Fruit fly (Drosophila melanogaster) Kc167 (cell line): ENCODE data around the gene Mis12.

Source experiments
- Myc ChIP-seq: fragments of >200 bp; optimal IDR thresholded peaks from 2 replicates; lab custom pipeline; 2017; ENCODE audit warnings: missing external identifiers
- Sin3A ChIP-seq: fragments of >200 bp; optimal IDR thresholded peaks from 2 replicates; lab custom pipeline; 2018; ENCODE audit warnings: missing external identifiers
- h ChIP-seq: fragments of >200 bp; optimal IDR thresholded peaks from 3 replicates; lab custom pipeline; 2018; ENCODE audit warnings: missing external identifiers
- insv ChIP-seq: fragments of >200 bp; optimal IDR thresholded peaks from 3 replicates; lab custom pipeline; 2018; ENCODE audit warnings: missing external identifiers
- psq ChIP-seq: fragments of >200 bp; optimal IDR thresholded peaks from 2 replicates; lab custom pipeline; 2017; ENCODE audit warnings: missing external identifiers
- ttk ChIP-seq: sonication (Bioruptor generic); optimal IDR thresholded peaks from 2 replicates; lab custom pipeline; 2017; ENCODE audit warnings: missing external identifiers

Gene Mis12

DNA sequence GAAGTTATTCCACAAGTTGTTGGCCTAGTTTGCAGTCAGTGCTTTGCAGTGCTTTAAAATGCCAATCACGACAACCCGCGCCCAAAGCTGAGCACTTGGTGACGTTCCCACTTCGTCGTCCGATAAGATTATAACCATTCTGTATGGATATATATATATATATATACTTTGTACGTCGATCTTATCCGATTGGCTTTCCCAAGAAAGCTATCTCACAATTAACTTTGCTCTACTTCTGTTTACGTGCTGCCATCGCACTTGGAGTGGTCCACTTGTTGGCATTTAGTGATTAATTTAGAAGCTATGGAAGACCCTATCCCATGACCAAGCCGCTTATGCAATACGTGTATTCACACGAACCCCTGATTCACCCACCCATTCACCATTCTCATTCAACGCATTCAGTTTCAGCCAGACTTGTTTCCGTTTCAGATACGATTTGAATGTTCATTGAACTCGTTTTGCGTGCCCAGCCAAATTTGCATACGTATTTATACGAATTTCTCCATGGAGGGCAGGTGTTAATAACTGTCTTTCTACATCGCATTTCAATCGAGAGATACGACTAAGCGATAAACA lies 6.8 kb downstream of the Mis12 start:
- no peak for TF ChIP-seq Sin3A
- TF ChIP-seq h (lab: Kevin White, UChicago) = no peak
- TF ChIP-seq psq = no peak
- TF ChIP-seq ttk = no peak
- no peak for TF ChIP-seq Myc (lab: Kevin White, UChicago)
- no peak for TF ChIP-seq insv

dm6 chr3L:6957753-6958420 lies 11.0 kb downstream of the Mis12 start, which contains the start of the genes Uqcc1 and Surf1:
Gene Uqcc1, minus strand, starts transcription at chr3L:6958108.
Gene Surf1, plus strand, starts transcription at chr3L:6958346.
- TF ChIP-seq Myc (lab: Kevin White, UChicago) = no peak
- TF ChIP-seq ttk = no peak
- TF ChIP-seq psq = no peak
- no peak for TF ChIP-seq Sin3A
- TF ChIP-seq insv = no peak
- no peak for TF ChIP-seq h (lab: Kevin White, UChicago)

DNA sequence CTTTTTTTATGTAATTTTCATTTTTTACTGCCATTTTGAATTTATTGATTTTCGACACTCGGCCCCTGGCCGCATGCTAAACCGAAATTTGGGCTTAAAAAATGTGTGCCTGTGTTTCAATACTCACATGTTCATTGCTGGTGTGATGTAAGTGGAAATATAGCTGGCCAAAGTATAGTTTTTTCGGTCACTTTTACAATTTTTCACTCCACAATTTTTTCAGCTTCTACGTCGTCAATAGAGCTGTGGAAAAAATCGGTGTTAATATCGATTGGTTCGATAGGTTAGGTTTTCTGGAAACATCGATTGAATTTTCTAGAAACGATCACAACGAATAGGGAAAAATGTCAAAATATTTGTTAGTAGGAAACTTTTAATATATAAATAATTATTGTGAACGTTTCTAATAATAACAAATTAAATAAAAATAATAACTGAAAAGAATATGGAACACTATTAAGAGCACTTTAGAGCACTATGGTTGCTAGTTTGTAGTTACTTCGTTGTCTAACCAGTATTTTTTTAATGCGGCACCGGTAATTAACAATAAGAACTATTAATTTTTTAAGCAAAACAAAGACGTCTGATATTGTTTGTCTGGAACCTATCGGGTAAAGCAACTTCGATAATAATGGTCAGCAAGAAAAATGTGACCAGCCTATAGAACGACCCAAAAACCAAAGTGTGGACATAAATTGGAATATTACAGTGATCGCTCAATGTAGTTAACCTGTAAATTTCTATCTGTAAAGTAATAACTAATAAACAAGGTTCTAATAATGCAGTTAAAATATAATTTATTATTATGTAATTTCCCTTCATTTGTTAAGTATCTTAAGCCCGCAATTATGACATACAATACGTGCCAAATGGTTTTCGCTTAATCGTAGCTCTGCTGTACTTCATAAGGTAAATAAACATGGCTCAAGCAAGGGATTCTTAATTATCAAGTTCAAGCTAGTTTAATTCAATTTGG lies 13.3 kb downstream of the Mis12 start, which contains the start of the genes CG10077 and CG9948:
CG10077 (minus strand) TSS at position 651 of the 976 bp plus-strand sequence.
CG9948 (plus strand) TSS at position 738 of the 976 bp plus-strand sequence.
- TF ChIP-seq h (lab: Kevin White, UChicago) = no peak
- no peak for TF ChIP-seq psq
- TF ChIP-seq ttk = no peak
- no peak for TF ChIP-seq insv
- TF ChIP-seq Myc (lab: Kevin White, UChicago) = no peak
- TF ChIP-seq Sin3A = no peak

DNA sequence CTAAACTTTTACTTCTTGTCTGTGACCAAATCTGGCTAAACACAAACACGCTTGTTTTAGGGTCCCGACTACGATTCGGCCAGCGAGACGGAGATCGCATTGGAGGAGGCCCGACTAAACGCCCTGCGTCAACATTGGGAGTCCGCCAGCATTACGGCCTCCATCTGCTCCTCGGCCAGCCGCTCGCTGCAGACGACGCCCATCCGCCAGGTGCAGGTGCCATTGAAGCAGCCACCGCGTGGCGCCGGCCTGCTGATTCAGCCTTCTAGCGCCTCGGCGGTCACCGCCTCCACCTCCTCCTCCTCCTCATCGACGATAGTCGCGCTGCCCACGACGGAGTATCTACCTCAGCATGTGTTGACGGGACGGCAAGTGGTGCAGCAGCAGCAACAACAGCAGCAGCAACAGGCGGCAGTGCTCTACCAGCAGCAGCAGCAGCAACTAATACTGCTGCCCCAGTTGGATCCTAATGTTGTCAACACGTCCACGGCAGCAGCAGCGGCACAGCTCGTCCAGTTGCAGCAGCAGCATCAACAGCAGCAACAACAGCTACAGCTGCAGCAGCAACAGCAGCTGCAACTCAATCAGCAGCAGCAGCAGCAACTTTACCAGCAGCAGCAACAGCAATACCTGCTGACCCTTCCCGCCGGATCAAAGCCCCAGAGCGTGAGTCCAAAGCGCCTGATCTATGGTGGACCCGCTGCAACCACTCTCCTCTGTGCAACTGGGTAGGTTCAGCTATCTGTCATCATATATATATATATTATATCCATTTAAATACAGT lies 21.5 kb downstream of the Mis12 start:
- TF ChIP-seq insv (no peak), psq (no peak), ttk (no peak), h (lab: Kevin White, UChicago) (no peak), Sin3A (no peak), Myc (lab: Kevin White, UChicago) (no peak)

DNA sequence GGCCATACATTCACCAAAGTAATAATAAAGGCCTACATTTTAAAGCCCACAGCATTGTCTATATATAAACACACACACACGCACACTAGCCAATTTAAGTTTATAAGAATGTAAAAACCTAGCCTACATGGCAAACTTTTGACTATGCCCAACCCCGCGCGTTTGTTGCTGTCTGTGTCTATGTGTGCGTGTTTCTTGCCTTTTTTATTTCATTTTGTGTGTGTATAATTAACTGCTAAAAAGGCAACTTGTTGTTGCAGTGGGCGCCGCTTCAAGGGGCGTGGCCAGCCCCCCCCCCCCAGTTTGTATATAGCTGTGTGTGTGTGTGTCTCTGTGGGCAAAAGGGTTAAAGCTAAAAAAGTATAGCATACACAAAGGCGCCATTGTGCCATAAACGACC lies 23.5 kb downstream of the Mis12 start:
- no peak for TF ChIP-seq Myc (lab: Kevin White, UChicago)
- TF ChIP-seq psq = no peak
- TF ChIP-seq Sin3A = no peak

DNA sequence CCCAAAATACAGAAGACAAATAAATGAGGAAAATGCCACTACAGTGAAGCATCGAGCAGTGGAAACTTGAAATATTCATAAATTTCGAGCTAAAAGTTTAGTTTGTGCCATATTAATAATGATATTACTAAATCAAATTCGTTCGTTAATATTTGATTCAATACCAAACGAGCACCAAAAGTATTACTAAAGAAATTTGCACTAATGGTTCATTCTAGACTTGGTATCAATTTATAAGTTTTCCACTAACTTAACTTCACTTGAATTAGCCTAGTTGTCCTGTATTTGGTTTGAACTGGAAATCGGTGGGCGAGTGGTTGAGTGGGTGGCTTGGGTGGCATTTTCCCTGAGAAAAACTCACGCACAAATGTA lies 24.9 kb downstream of the Mis12 start:
- TF ChIP-seq psq (no peak), Myc (lab: Kevin White, UChicago) (no peak), h (lab: Kevin White, UChicago) (no peak), ttk (no peak), insv (no peak), Sin3A (no peak)

DNA sequence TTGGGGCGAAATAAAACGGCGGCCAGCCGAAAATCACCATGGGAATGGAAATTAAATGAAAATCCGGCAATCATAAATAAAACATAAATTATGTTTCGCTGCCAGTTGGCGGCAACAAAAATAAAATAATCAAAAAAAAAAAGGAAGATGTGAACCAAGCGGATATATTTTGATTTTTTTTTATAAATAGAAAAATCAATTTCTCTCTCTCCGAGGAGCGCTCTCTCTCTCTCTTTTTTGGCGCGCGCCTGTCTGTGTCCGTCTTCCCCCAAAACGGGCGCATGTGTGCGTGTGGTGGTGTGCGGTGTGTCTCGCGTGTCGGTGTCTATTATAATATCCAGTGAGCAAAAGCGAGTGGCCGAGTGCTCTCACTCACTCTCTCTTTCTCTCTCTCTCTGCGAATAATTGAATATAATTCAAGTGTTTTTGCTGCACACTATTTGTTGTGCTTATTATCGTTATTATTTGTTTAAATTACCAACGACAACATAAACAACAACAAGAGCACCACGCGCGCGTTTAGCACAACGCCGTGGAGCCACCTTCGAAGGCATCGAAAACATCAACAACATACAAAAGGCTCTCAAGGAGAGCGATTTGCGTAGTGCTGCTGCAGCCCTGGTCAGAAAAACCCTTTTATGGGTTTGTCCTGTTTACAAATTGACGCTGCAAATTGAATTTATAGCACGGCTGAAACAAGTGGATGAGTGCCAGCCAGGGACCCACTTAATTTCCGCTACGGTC lies 25.5 kb downstream of the Mis12 start:
- TF ChIP-seq ttk (no peak), Myc (lab: Kevin White, UChicago) (no peak), h (lab: Kevin White, UChicago) (no peak)

- no peak for TF ChIP-seq insv
- no peak for TF ChIP-seq Sin3A
- TF ChIP-seq h (lab: Kevin White, UChicago) = no peak
- TF ChIP-seq ttk = no peak
- TF ChIP-seq psq = no peak
- no peak for TF ChIP-seq Myc (lab: Kevin White, UChicago)
These were observed 26.1 kb downstream of the Mis12 start, which contains the start of gene tow for dm6 chr3L:6942831-6943114. Gene tow, plus strand, starts transcription at chr3L:6942856.

dm6 chr3L:6942103-6942830 lies 26.6 kb downstream of the Mis12 start:
- TF ChIP-seq Myc (lab: Kevin White, UChicago) = no peak
- no peak for TF ChIP-seq h (lab: Kevin White, UChicago)
- no peak for TF ChIP-seq insv

- TF ChIP-seq psq (no peak), insv (no peak), Myc (lab: Kevin White, UChicago) (no peak), ttk (no peak), h (lab: Kevin White, UChicago) (no peak), Sin3A (no peak)
These were observed 34.0 kb downstream of the Mis12 start for dm6 chr3L:6934799-6935318.

- TF ChIP-seq Myc (lab: Kevin White, UChicago) = no peak
- no peak for TF ChIP-seq h (lab: Kevin White, UChicago)
- no peak for TF ChIP-seq ttk
- TF ChIP-seq insv = no peak
- no peak for TF ChIP-seq Sin3A
- no peak for TF ChIP-seq psq
These were observed 36.2 kb downstream of the Mis12 start, which contains the start of gene CG14820 for dm6 chr3L:6932626-6933025. Gene CG14820, plus strand, starts transcription at chr3L:6932926.
